Worm (Caenorhabditis elegans): ENCODE results near the gene hot-7.

The hot-7 gene

ce11 chrII:14234375-14235102 is 23.3 kb downstream of the hot-7 start:
- TF ChIP-seq mxl-3 (GFP tag; optimal IDR thresholded peaks at IDR 0.05): peak; percentile 53
- peak; percentile 33; the same call in 1 of the 2 replicates for TF ChIP-seq dmd-6 (GFP tag; IDR thresholded peaks at IDR 0.05)
- TF ChIP-seq ama-1 (optimal IDR thresholded peaks at IDR 0.05): peak; percentile 24
- TF ChIP-seq aha-1 (tag): peak; percentile 53
- TF ChIP-seq lin-13 (GFP tag; optimal IDR thresholded peaks at IDR 0.05): no peak
- no peak for TF ChIP-seq set-16 (GFP tag; IDR thresholded peaks at IDR 0.05)
- peak; percentile 26 for TF ChIP-seq lin-38 (GFP tag; IDR thresholded peaks at IDR 0.05)
- no peak for TF ChIP-seq dmd-8 (GFP tag; IDR thresholded peaks at IDR 0.05)
- no peak for TF ChIP-seq zfp-3 (GFP tag; conservative IDR thresholded peaks at IDR 0.05)
- TF ChIP-seq mep-1 (tag; optimal IDR thresholded peaks at IDR 0.05): no peak
- TF ChIP-seq madf-5 (GFP tag; IDR thresholded peaks at IDR 0.05): no peak
- no peak for TF ChIP-seq ZK546.5 (tag; optimal IDR thresholded peaks at IDR 0.05)
- no peak for TF ChIP-seq daf-16 (GFP tag; optimal IDR thresholded peaks at IDR 0.05)
- TF ChIP-seq daf-16 (tag; optimal IDR thresholded peaks at IDR 0.05): peak; percentile 35
- TF ChIP-seq fkh-10 (GFP tag; optimal IDR thresholded peaks at IDR 0.05): no peak
- TF ChIP-seq dpl-1 (GFP tag; optimal IDR thresholded peaks at IDR 0.05): peak; percentile 46

ce11 chrII:14236569-14236968 is 25.4 kb downstream of the hot-7 start:
- TF ChIP-seq daf-19 (GFP tag; conservative IDR thresholded peaks at IDR 0.05) (no peak), F10B5.3 (tag; optimal IDR thresholded peaks at IDR 0.05) (no peak), nhr-42 (GFP tag; IDR thresholded peaks at IDR 0.05) (no peak), dpl-1 (GFP tag; optimal IDR thresholded peaks at IDR 0.05) (no peak), fos-1 (tag; optimal IDR thresholded peaks at IDR 0.05) (no peak), lir-3 (tag; optimal IDR thresholded peaks at IDR 0.05) (no peak), mep-1 (tag; optimal IDR thresholded peaks at IDR 0.05) (no peak), aha-1 (tag) (no peak), spr-3 (GFP tag; optimal IDR thresholded peaks at IDR 0.05) (no peak), Y75B8A.6 (GFP tag; IDR thresholded peaks at IDR 0.05) (no peak)

ce11 chrII:14237245-14237806 is 26.1 kb downstream of the hot-7 start:
- TF ChIP-seq lin-29 (GFP tag; IDR thresholded peaks at IDR 0.05) (no peak), dmd-8 (GFP tag; IDR thresholded peaks at IDR 0.05) (0 out of 2 replicates have a peak, but pooled peaks have one; percentile 3), set-16 (GFP tag; IDR thresholded peaks at IDR 0.05) (peak; percentile 96), duxl-1 (tag; optimal IDR thresholded peaks at IDR 0.05; ENCODE audit: poor library complexity) (no peak), skn-1 (tag; optimal IDR thresholded peaks at IDR 0.05) (no peak), daf-12 (tag; optimal IDR thresholded peaks at IDR 0.05) (no peak), ceh-62 (tag; optimal IDR thresholded peaks at IDR 0.05) (no peak), spr-3 (GFP tag; optimal IDR thresholded peaks at IDR 0.05) (peak; percentile 10), dpl-1 (GFP tag; optimal IDR thresholded peaks at IDR 0.05) (no peak)

ce11 chrII:14239924-14240323 is 28.7 kb downstream of the hot-7 start:
- TF ChIP-seq nhr-42 (GFP tag; IDR thresholded peaks at IDR 0.05) (peak; percentile 37; the same call in 1 of the 2 replicates), set-16 (GFP tag; IDR thresholded peaks at IDR 0.05) (peak; percentile 86), unc-39 (tag; optimal IDR thresholded peaks at IDR 0.05) (no peak)

- TF ChIP-seq vab-7 (GFP tag; IDR thresholded peaks at IDR 0.05) (no peak), Y105C5A.15 (GFP tag; IDR thresholded peaks at IDR 0.05) (no peak), unc-62 (GFP tag; optimal IDR thresholded peaks at IDR 0.05 in 1 of 2) (peak in 1 of 2 experiments; percentile 92), unc-62 (tag; optimal IDR thresholded peaks at IDR 0.05) (no peak), hlh-11 (tag; optimal IDR thresholded peaks at IDR 0.05) (no peak), lsy-2 (tag; optimal IDR thresholded peaks at IDR 0.05) (peak in 1 of 2 experiments; percentile 2), madf-9 (GFP tag; conservative IDR thresholded peaks at IDR 0.05) (no peak), dve-1 (tag; optimal IDR thresholded peaks at IDR 0.05; ENCODE audit: insufficient read depth) (no peak), mxl-3 (GFP tag; optimal IDR thresholded peaks at IDR 0.05) (no peak), lin-29 (GFP tag; IDR thresholded peaks at IDR 0.05) (no peak)
These were observed 31.0 kb downstream of the hot-7 start for ce11 chrII:14242259-14242658.
